Fruit fly (Drosophila melanogaster): Measurements from ENCODE around the gene spn-A.

Gene spn-A

DNA sequence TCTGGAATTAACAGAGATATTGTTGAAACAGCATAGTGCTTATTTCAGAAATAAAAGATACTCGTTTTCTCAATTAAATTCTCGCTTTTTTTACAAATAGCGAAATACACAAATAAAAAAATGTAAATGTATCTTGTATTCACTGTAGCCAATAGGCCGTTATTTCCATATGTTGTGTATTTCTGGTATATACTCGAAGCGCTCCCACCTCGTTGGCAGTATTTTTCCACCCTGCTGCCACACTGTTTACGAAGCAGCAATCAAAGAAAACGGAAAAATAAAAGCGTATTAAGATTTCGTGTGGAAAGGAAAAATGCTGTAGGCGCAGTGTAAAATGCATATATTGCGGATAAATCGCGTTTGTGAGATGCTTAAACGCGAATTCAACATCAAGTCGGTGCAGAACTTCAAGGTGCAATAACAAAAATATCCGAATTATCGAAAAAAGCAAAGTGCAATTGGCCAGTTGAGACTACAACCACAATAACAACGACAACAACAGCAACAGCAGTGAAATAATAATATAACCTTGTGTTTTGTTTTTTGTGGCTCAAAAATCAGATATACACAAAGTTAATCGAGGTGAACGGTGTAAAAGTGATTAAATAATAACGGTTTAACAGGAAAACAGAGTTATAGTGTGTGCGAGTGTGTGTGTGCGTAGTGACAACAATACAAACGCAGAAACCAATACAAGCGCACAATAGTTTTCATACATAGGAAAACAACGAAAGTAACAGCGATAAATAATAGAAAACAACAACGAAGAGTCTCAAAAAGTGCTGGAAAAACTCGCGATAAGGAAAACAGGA, 2.4 kb upstream of the spn-A start, which contains the start of gene sima:
Gene sima (plus strand): TSS at position 255 of the 812 bp plus-strand sequence.
- TF ChIP-seq CG14711 (tag; optimal IDR thresholded peaks at IDR 0.05): peak; percentile 48
- peak; percentile 12 for TF ChIP-seq toe (GFP tag; optimal IDR thresholded peaks at IDR 0.05)
- TF ChIP-seq CG12768 (GFP tag; optimal IDR thresholded peaks at IDR 0.05): peak; percentile 57
- TF ChIP-seq CG7101 (tag; optimal IDR thresholded peaks at IDR 0.05): peak; percentile 15
- TF ChIP-seq CG7045 (GFP tag; optimal IDR thresholded peaks at IDR 0.05): no peak
- no peak for TF ChIP-seq pad (GFP tag; optimal IDR thresholded peaks at IDR 0.05)
- TF ChIP-seq CG5204 (GFP tag; optimal IDR thresholded peaks at IDR 0.05): no peak
- TF ChIP-seq ovo (GFP tag; optimal IDR thresholded peaks at IDR 0.05): peak; percentile 1
- TF ChIP-seq Hr96 (GFP tag; optimal IDR thresholded peaks at IDR 0.05): no peak
- no peak for TF ChIP-seq CG1620 (GFP tag; optimal IDR thresholded peaks at IDR 0.05)
- peak; percentile 55 for TF ChIP-seq Mnt (GFP tag; optimal IDR thresholded peaks at IDR 0.05)
- TF ChIP-seq cic (GFP tag; optimal IDR thresholded peaks at IDR 0.05): peak; percentile 46
- peak; percentile 26 for TF ChIP-seq bab1 (GFP tag; optimal IDR thresholded peaks at IDR 0.05)
- no peak for TF ChIP-seq tj (GFP tag; optimal IDR thresholded peaks at IDR 0.05)
- no peak for TF ChIP-seq cnc (optimal IDR thresholded peaks at IDR 0.05)
- no peak for TF ChIP-seq Clk (GFP tag; optimal IDR thresholded peaks at IDR 0.05)
- TF ChIP-seq Crg-1 (GFP tag; optimal IDR thresholded peaks at IDR 0.05): no peak
- no peak for TF ChIP-seq kay (GFP tag; ENCODE audit: borderline replicate concordance)
- peak; percentile 40 for TF ChIP-seq CG11617 (GFP tag; optimal IDR thresholded peaks at IDR 0.05)
- TF ChIP-seq CG33017 (tag; optimal IDR thresholded peaks at IDR 0.05): peak; percentile 28

DNA sequence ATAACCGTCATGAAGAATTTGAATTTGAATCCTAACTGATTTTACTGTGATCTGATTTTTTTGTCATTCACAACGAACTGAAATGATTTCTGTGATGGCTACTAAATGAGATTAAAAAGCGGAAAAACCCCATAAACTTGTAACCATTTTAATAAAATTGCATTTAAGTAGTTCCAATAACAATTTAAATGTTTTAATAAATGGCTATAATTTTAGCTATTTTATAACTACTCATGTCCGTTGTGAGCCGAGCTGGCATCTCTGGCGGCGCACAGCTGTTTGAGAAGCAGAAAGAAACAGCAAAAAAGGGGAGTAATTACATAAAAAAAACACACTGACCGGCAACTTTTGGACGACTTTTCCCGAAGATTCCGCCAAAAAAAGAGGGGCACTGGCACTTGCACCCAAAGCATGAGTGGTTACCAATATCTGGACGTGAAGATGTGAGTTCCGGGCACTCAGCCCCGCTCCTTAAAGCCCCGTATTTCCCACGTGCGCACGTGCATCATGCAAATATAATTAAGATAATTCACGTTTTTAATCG, 827 bp upstream of the spn-A start, which contains the start of the genes CG7950 and Rpp14a:
Gene CG7950 (plus strand): TSS at position 268 of the 544 bp plus-strand sequence.
Gene Rpp14a (plus strand): TSS at position 268 of the 544 bp plus-strand sequence.
- TF ChIP-seq CG7101 (tag; optimal IDR thresholded peaks at IDR 0.05) (peak; percentile 91), Hr96 (GFP tag; optimal IDR thresholded peaks at IDR 0.05) (no peak), ovo (GFP tag; optimal IDR thresholded peaks at IDR 0.05) (peak; percentile 71), Mnt (GFP tag; optimal IDR thresholded peaks at IDR 0.05) (peak; percentile 93), CG14711 (tag; optimal IDR thresholded peaks at IDR 0.05) (peak; percentile 83), cnc (optimal IDR thresholded peaks at IDR 0.05) (no peak), toe (GFP tag; optimal IDR thresholded peaks at IDR 0.05) (peak; percentile 87), Clk (GFP tag; optimal IDR thresholded peaks at IDR 0.05) (peak; percentile 62), CG7045 (GFP tag; optimal IDR thresholded peaks at IDR 0.05) (peak; percentile 70), Crg-1 (GFP tag; optimal IDR thresholded peaks at IDR 0.05) (peak; percentile 73), CG1620 (GFP tag; optimal IDR thresholded peaks at IDR 0.05) (peak; percentile 96), tj (GFP tag; optimal IDR thresholded peaks at IDR 0.05) (peak; percentile 73), CG5204 (GFP tag; optimal IDR thresholded peaks at IDR 0.05) (no peak), cic (GFP tag; optimal IDR thresholded peaks at IDR 0.05) (peak; percentile 40), CG33017 (tag; optimal IDR thresholded peaks at IDR 0.05) (peak; percentile 84), CG11617 (GFP tag; optimal IDR thresholded peaks at IDR 0.05) (peak; percentile 90), CG12768 (GFP tag; optimal IDR thresholded peaks at IDR 0.05) (peak; percentile 73), kay (GFP tag; ENCODE audit: borderline replicate concordance) (no peak), pad (GFP tag; optimal IDR thresholded peaks at IDR 0.05) (peak; percentile 65), bab1 (GFP tag; optimal IDR thresholded peaks at IDR 0.05) (peak; percentile 92)

DNA sequence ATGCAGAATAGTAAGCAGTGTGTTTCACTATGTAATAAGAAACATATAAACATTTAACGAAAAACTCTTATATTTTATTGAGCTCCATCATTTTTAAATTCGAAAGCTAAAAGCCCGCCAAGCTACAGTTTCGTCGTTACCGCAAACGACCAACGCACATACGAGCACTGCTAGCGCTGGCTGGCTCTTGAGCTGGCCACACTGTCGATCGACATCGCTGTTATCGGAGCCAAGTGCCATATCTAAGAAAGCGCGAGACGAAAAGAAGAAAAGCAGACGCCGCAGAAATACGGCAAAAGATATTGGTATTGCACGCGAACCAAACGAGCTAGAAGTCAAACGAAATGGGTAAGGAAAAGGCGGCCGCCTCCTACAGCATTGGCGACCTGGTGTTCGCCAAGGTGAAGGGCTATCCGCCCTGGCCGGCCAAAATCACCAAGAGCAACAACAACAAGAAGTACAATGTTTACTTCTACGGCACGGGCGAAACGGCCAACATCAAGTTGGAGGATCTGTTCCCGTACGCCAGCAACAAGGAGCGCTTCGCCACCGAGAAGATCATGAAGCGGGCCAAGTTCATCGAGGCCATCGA, 3.3 kb downstream of the spn-A start, which contains the start of gene Jasper:
Gene Jasper (plus strand): TSS at position 60 of the 592 bp plus-strand sequence.
- peak; percentile 40 for TF ChIP-seq cic (GFP tag; optimal IDR thresholded peaks at IDR 0.05)
- no peak for TF ChIP-seq cnc (optimal IDR thresholded peaks at IDR 0.05)
- no peak for TF ChIP-seq Crg-1 (GFP tag; optimal IDR thresholded peaks at IDR 0.05)
- no peak for TF ChIP-seq CG12768 (GFP tag; optimal IDR thresholded peaks at IDR 0.05)
- no peak for TF ChIP-seq CG14711 (tag; optimal IDR thresholded peaks at IDR 0.05)
- TF ChIP-seq ovo (GFP tag; optimal IDR thresholded peaks at IDR 0.05): peak; percentile 26
- no peak for TF ChIP-seq pad (GFP tag; optimal IDR thresholded peaks at IDR 0.05)
- no peak for TF ChIP-seq CG33017 (tag; optimal IDR thresholded peaks at IDR 0.05)
- TF ChIP-seq Hr96 (GFP tag; optimal IDR thresholded peaks at IDR 0.05): no peak
- no peak for TF ChIP-seq Clk (GFP tag; optimal IDR thresholded peaks at IDR 0.05)
- no peak for TF ChIP-seq kay (GFP tag; ENCODE audit: borderline replicate concordance)
- TF ChIP-seq CG7045 (GFP tag; optimal IDR thresholded peaks at IDR 0.05): no peak
- TF ChIP-seq Mnt (GFP tag; optimal IDR thresholded peaks at IDR 0.05): peak; percentile 24
- no peak for TF ChIP-seq CG5204 (GFP tag; optimal IDR thresholded peaks at IDR 0.05)
- TF ChIP-seq bab1 (GFP tag; optimal IDR thresholded peaks at IDR 0.05): peak; percentile 71
- peak; percentile 43 for TF ChIP-seq CG7101 (tag; optimal IDR thresholded peaks at IDR 0.05)
- TF ChIP-seq toe (GFP tag; optimal IDR thresholded peaks at IDR 0.05): no peak
- TF ChIP-seq CG11617 (GFP tag; optimal IDR thresholded peaks at IDR 0.05): no peak
- TF ChIP-seq CG1620 (GFP tag; optimal IDR thresholded peaks at IDR 0.05): peak; percentile 46
- peak; percentile 80 for TF ChIP-seq tj (GFP tag; optimal IDR thresholded peaks at IDR 0.05)

DNA sequence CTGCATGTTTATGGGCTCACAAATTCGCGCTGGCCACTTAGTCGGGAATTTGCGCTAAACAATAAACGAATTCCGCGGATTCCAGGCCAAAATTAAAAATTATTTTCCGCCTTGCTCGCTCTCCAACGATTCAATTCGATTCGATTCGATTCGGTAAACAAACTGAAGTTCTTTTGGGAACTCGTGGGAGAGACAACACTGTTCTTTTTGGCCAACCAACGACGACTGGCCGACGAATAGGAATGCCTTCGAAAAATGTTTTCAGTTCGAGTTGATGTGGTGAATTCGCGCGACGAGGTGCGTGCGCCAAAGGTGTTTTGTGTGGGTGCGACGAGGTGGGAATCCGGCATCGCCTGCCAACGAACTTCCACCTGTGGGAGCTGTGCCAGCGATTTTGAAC, 3.9 kb downstream of the spn-A start, which contains the start of gene CG15528:
Gene CG15528 (minus strand): TSS at position 180 of the 400 bp plus-strand sequence.
- TF ChIP-seq CG33017 (tag; optimal IDR thresholded peaks at IDR 0.05): no peak

DNA sequence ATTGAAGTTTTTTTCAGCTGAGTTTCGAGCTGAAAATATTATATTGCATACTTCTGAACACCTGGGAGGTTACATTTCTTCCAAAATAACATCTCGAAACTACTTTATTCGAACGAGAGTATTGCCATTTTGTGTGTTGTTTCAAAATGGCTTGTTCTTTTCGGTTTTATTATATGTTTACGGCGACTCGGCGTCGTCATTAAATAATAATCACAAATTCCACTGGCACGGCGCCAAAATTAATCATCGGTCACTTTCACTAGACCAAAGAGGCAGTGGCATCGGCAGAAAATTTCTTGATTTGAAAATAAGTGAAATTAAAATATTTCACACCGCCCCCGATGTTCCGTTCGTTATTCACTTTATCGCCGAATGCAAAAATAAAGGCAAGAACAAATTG, 5.4 kb downstream of the spn-A start:
- TF ChIP-seq CG11617 (GFP tag; optimal IDR thresholded peaks at IDR 0.05): no peak

Data from whole organism, adult.